Fruit fly (Drosophila melanogaster) whole organism, adult: ENCODE results near the gene pins.
A peak's percentile ranks its signal among the peaks of the same experiment; 100 is the strongest.

Experiments
- CG11617 ChIP-seq: fragments of 200-800 bp; sonication (Bioruptor generic); optimal IDR thresholded peaks from 2 replicates; lab custom pipeline; 2017; ENCODE audit warnings: mild to moderate bottlenecking, missing biosample characterization, missing genetic modification reagents, missing genetic modification characterization
- CG12768 ChIP-seq: fragments of 200-800 bp; sonication (Bioruptor generic); optimal IDR thresholded peaks from 2 replicates; lab custom pipeline; 2017; ENCODE audit warnings: missing biosample characterization, missing genetic modification characterization, mild to moderate bottlenecking, moderate library complexity, missing genetic modification reagents
- CG33017 ChIP-seq: fragments of 200-800 bp; sonication (Bioruptor generic); optimal IDR thresholded peaks from 2 replicates; lab custom pipeline; 2018; ENCODE audit warnings: missing biosample characterization, mild to moderate bottlenecking, missing genetic modification characterization, moderate library complexity
- Crg-1 ChIP-seq: fragments of 200-800 bp; sonication (Bioruptor generic); optimal IDR thresholded peaks from 2 replicates; lab custom pipeline; 2016; ENCODE audit warnings: missing biosample characterization, missing genetic modification characterization
- cic ChIP-seq: fragments of 200-800 bp; sonication (Bioruptor generic); optimal IDR thresholded peaks from 2 replicates; lab custom pipeline; 2017; ENCODE audit warnings: missing biosample characterization, mild to moderate bottlenecking, missing genetic modification characterization, moderate library complexity
- cnc ChIP-seq, 2 experiments: fragments of >200 bp; optimal IDR thresholded peaks; 2 replicates each; lab custom pipeline; 2017
- ovo ChIP-seq: fragments of 200-800 bp; sonication (Bioruptor generic); optimal IDR thresholded peaks from 2 replicates; lab custom pipeline; 2016; ENCODE audit warnings: missing biosample characterization, missing genetic modification characterization

DNA sequence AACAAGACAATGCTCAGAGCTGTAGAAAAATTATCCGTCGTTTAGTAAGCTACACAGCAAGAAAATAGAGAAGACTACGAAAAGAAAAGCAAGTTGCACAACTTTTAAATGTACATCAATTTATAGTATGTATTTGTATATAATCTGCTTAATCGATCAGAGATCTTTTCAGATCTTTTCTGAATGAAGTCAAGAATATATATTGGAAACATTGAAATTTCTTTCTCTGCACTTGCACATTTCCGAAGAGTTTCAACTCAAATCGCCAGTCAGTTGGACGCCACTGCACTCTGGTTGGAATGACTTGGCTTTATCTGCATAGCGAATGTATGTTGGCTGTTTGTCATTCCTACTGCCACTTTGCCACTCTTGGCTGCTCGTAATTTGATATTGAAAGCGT is 28.7 kb upstream of the pins start:
- TF ChIP-seq CG11617 (GFP tag; lab: Kevin White, UChicago) = peak; percentile 57
- no peak for TF ChIP-seq CG12768 (GFP tag; lab: Kevin White, UChicago)
- TF ChIP-seq CG33017 (tag; lab: Kevin White, UChicago) = peak; percentile 43
- TF ChIP-seq Crg-1 (GFP tag; lab: Kevin White, UChicago) = no peak
- peak in 1 of 2 experiments; percentile 2 for TF ChIP-seq cnc (optimal IDR thresholded peaks at IDR 0.05; lab: Kevin White, UChicago)
- no peak for TF ChIP-seq cic (GFP tag; lab: Kevin White, UChicago)
- TF ChIP-seq ovo (GFP tag; lab: Kevin White, UChicago) = no peak
